Worm (Caenorhabditis elegans) whole organism, young adult: Measurements from ENCODE around the gene nmur-3.

Source experiments
- F37B4.10 ChIP-seq: fragments of 200-800 bp; sonication (Bioruptor generic); IDR thresholded peaks from 2 replicates; pipeline ENCODE4 v1.3.6; 2022; ENCODE audit warnings: missing genetic modification characterization, missing compliant biosample characterization
- F49E8.2 ChIP-seq: sonication (generic microtip); optimal IDR thresholded peaks from 3 replicates; lab custom pipeline; 2017; ENCODE audit warnings: missing genetic modification characterization, mild to moderate bottlenecking, missing compliant biosample characterization, antibody characterized with exemption, moderate library complexity; ENCODE audit not compliant: insufficient read depth
- F52B5.7 ChIP-seq: sonication (generic microtip); optimal IDR thresholded peaks from 2 replicates; lab custom pipeline; 2016; ENCODE audit warnings: mild to moderate bottlenecking, missing genetic modification characterization, missing compliant biosample characterization
- F57A8.1 ChIP-seq: fragments of 200-800 bp; sonication (Bioruptor generic); optimal IDR thresholded peaks from 2 replicates; lab custom pipeline; 2018; ENCODE audit warnings: mild to moderate bottlenecking, missing genetic modification characterization, moderate library complexity, missing compliant biosample characterization
- Y56A3A.18 ChIP-seq: fragments of 200-800 bp; sonication (Bioruptor generic); IDR thresholded peaks from 2 replicates; pipeline ENCODE4 v1.3.6; 2022; ENCODE audit warnings: missing genetic modification reagents, missing genetic modification characterization, missing compliant biosample characterization
- Y79H2A.3 ChIP-seq: fragments of 200-800 bp; sonication (Bioruptor generic); conservative IDR thresholded peaks from 2 replicates; pipeline ENCODE4 v1.3.6; 2022; ENCODE audit warnings: missing genetic modification reagents, missing genetic modification characterization, missing compliant biosample characterization
- ama-1 ChIP-seq, 3 experiments: fragments of 150-350 bp in 1 of 3; sonication (generic microtip) in 2 of 3; optimal IDR thresholded peaks; 2 replicates each; lab custom pipeline; 2014 to 2018; ENCODE audit warnings: missing biosample characterization in 2 of 3, missing genetic modification characterization in 2 of 3, missing genetic modification reagents in 2 of 3
- aptf-2 ChIP-seq: fragments of 200-800 bp; sonication (Bioruptor generic); conservative IDR thresholded peaks from 2 replicates; pipeline ENCODE4 v1.3.6; 2022; ENCODE audit warnings: missing genetic modification reagents, missing genetic modification characterization, missing compliant biosample characterization
- aptf-3 ChIP-seq: fragments of 200-800 bp; sonication (Bioruptor generic); IDR thresholded peaks from 2 replicates; pipeline ENCODE4 v1.3.6; 2022; ENCODE audit warnings: missing genetic modification characterization, missing compliant biosample characterization
- attf-3 ChIP-seq: fragments of 200-800 bp; sonication (Bioruptor generic); conservative IDR thresholded peaks from 2 replicates; pipeline ENCODE4 v1.3.6; 2022; ENCODE audit warnings: missing genetic modification reagents, missing genetic modification characterization, missing compliant biosample characterization
- ceh-27 ChIP-seq: fragments of 200-800 bp; sonication (Bioruptor generic); optimal IDR thresholded peaks from 2 replicates; lab custom pipeline; 2018; ENCODE audit warnings: mild to moderate bottlenecking, missing genetic modification characterization, moderate library complexity, missing compliant biosample characterization
- ceh-40 ChIP-seq: fragments of 200-800 bp; sonication (Bioruptor generic); IDR thresholded peaks from 2 replicates; pipeline ENCODE4 v1.3.6; 2022; ENCODE audit warnings: missing genetic modification characterization, missing compliant biosample characterization
- ceh-58 ChIP-seq: fragments of 200-800 bp; sonication (Bioruptor generic); IDR thresholded peaks from 2 replicates; pipeline ENCODE4 v1.3.6; 2022; ENCODE audit warnings: missing genetic modification characterization, missing compliant biosample characterization
- ceh-91 ChIP-seq: fragments of 200-800 bp; sonication (Bioruptor generic); IDR thresholded peaks from 2 replicates; pipeline ENCODE4 v1.3.6; 2022; ENCODE audit warnings: missing genetic modification reagents, missing genetic modification characterization, missing compliant biosample characterization
- dox-1 ChIP-seq: fragments of 200-800 bp; sonication (Bioruptor generic); IDR thresholded peaks from 2 replicates; pipeline ENCODE4 v1.3.6; 2022; ENCODE audit warnings: missing genetic modification reagents, missing genetic modification characterization, missing compliant biosample characterization
- efl-1 ChIP-seq: fragments of 150-350 bp; optimal IDR thresholded peaks from 2 replicates; lab custom pipeline; 2014; ENCODE audit warnings: missing biosample characterization, missing genetic modification reagents, missing genetic modification characterization
- egl-18 ChIP-seq: fragments of 200-800 bp; sonication (Bioruptor generic); IDR thresholded peaks from 2 replicates; pipeline ENCODE4 v1.3.6; 2022; ENCODE audit warnings: missing genetic modification reagents, missing genetic modification characterization, missing compliant biosample characterization
- egrh-3 ChIP-seq: fragments of 200-800 bp; sonication (Bioruptor generic); IDR thresholded peaks from 2 replicates; pipeline ENCODE4 v1.3.6; 2022; ENCODE audit warnings: missing genetic modification reagents, missing genetic modification characterization, missing compliant biosample characterization
- hlh-12 ChIP-seq: sonication (generic microtip); optimal IDR thresholded peaks from 2 replicates; lab custom pipeline; 2016; ENCODE audit warnings: missing genetic modification characterization, missing compliant biosample characterization
- hmg-1.2 ChIP-seq: fragments of 200-800 bp; sonication (Bioruptor generic); IDR thresholded peaks from 2 replicates; pipeline ENCODE4 v1.3.6; 2022; ENCODE audit warnings: missing genetic modification reagents, missing genetic modification characterization, missing compliant biosample characterization
- lag-1 ChIP-seq: fragments of 200-800 bp; sonication (Bioruptor generic); IDR thresholded peaks from 2 replicates; pipeline ENCODE4 v1.3.6; 2022; ENCODE audit warnings: missing genetic modification reagents, missing genetic modification characterization, missing compliant biosample characterization
- let-526 ChIP-seq: fragments of 200-800 bp; sonication (Bioruptor generic); IDR thresholded peaks from 2 replicates; pipeline ENCODE4 v1.3.6; 2022; ENCODE audit warnings: missing genetic modification reagents, missing genetic modification characterization, missing compliant biosample characterization
- lin-35 ChIP-seq, 3 experiments: fragments of 150-350 bp in 2 of 3; sonication (generic microtip) in 1 of 3; optimal IDR thresholded peaks; 2 replicates each; lab custom pipeline; 2014 to 2018; ENCODE audit warnings: missing biosample characterization in 3 of 3, missing genetic modification characterization in 3 of 3, missing genetic modification reagents in 3 of 3
- madf-10 ChIP-seq: sonication (generic microtip); optimal IDR thresholded peaks from 2 replicates; lab custom pipeline; 2016; ENCODE audit warnings: mild to moderate bottlenecking, missing genetic modification characterization, missing compliant biosample characterization
- madf-6 ChIP-seq: fragments of 200-800 bp; sonication (Bioruptor generic); IDR thresholded peaks from 2 replicates; pipeline ENCODE4 v1.3.6; 2022; ENCODE audit warnings: missing genetic modification reagents, missing genetic modification characterization, missing compliant biosample characterization
- madf-8 ChIP-seq: fragments of 200-800 bp; sonication (Bioruptor generic); conservative IDR thresholded peaks from 2 replicates; pipeline ENCODE4 v1.3.6; 2022; ENCODE audit warnings: missing genetic modification reagents, missing genetic modification characterization, missing compliant biosample characterization
- mes-4 ChIP-seq: sonication (generic microtip); optimal IDR thresholded peaks from 2 replicates; lab custom pipeline; 2016; ENCODE audit warnings: missing genotype, missing genetic modification characterization, missing compliant biosample characterization
- nfya-2 ChIP-seq: fragments of 200-800 bp; sonication (Bioruptor generic); IDR thresholded peaks from 2 replicates; pipeline ENCODE4 v1.3.6; 2022; ENCODE audit warnings: missing genetic modification reagents, missing genetic modification characterization, missing compliant biosample characterization
- nhr-179 ChIP-seq: sonication (generic microtip); optimal IDR thresholded peaks from 2 replicates; lab custom pipeline; 2016; ENCODE audit warnings: mild to moderate bottlenecking, missing genetic modification characterization, missing compliant biosample characterization
- nhr-80 ChIP-seq: sonication (generic microtip); optimal IDR thresholded peaks from 2 replicates; lab custom pipeline; 2016; ENCODE audit warnings: missing genetic modification characterization, missing compliant biosample characterization
- nhr-90 ChIP-seq: sonication (generic microtip); optimal IDR thresholded peaks from 2 replicates; lab custom pipeline; 2016; ENCODE audit warnings: missing genotype, mild to moderate bottlenecking, missing genetic modification characterization, missing compliant biosample characterization
- pha-4 ChIP-seq: fragments of 150-350 bp; sonication (generic microtip); optimal IDR thresholded peaks from 2 replicates; lab custom pipeline; 2014; ENCODE audit warnings: missing biosample characterization, missing genetic modification reagents, missing genetic modification characterization
- sdz-38 ChIP-seq: sonication (generic microtip); optimal IDR thresholded peaks from 2 replicates; lab custom pipeline; 2016; ENCODE audit warnings: missing genotype, missing genetic modification characterization, missing compliant biosample characterization
- sea-2 ChIP-seq: fragments of 200-800 bp; sonication (Bioruptor generic); IDR thresholded peaks from 2 replicates; pipeline ENCODE4 v1.3.6; 2022; ENCODE audit warnings: missing genetic modification characterization, missing compliant biosample characterization
- snpc-1.3 ChIP-seq: sonication (generic microtip); optimal IDR thresholded peaks from 2 replicates; lab custom pipeline; 2017; ENCODE audit warnings: missing genetic modification characterization, mild to moderate bottlenecking, missing compliant biosample characterization, antibody characterized with exemption, moderate library complexity, missing genotype, missing genetic modification reagents; ENCODE audit not compliant: insufficient read depth
- snpc-3.4 ChIP-seq: sonication (generic microtip); optimal IDR thresholded peaks from 2 replicates; lab custom pipeline; 2017; ENCODE audit warnings: missing genetic modification characterization, mild to moderate bottlenecking, missing compliant biosample characterization, antibody characterized with exemption, moderate library complexity, missing genotype, missing genetic modification reagents
- somi-1 ChIP-seq: fragments of 200-800 bp; sonication (Bioruptor generic); optimal IDR thresholded peaks from 2 replicates; lab custom pipeline; 2018; ENCODE audit warnings: mild to moderate bottlenecking, missing genetic modification characterization, missing compliant biosample characterization
- sptf-2 ChIP-seq: fragments of 200-800 bp; sonication (Bioruptor generic); optimal IDR thresholded peaks from 2 replicates; lab custom pipeline; 2018; ENCODE audit warnings: mild to moderate bottlenecking, missing genetic modification characterization, missing compliant biosample characterization
- unc-130 ChIP-seq: sonication (generic microtip); optimal IDR thresholded peaks from 2 replicates; lab custom pipeline; 2016; ENCODE audit warnings: missing genetic modification reagents, missing genetic modification characterization, missing compliant biosample characterization
- zfh-2 ChIP-seq: fragments of 200-800 bp; sonication (Bioruptor generic); conservative IDR thresholded peaks from 2 replicates; pipeline ENCODE4 v1.3.6; 2022; ENCODE audit warnings: missing genetic modification reagents, missing genetic modification characterization, missing compliant biosample characterization
- zim-3 ChIP-seq: sonication (generic microtip); optimal IDR thresholded peaks from 2 replicates; lab custom pipeline; 2017; ENCODE audit warnings: mild to moderate bottlenecking, missing genetic modification characterization, moderate library complexity, missing compliant biosample characterization
- ztf-22 ChIP-seq: fragments of 200-800 bp; sonication (Bioruptor generic); optimal IDR thresholded peaks from 2 replicates; lab custom pipeline; 2018; ENCODE audit warnings: mild to moderate bottlenecking, missing genetic modification characterization, moderate library complexity, missing compliant biosample characterization

nmur-3 gene

ce11 chrX:4444843-4445242 lies 21.5 kb upstream of the nmur-3 start (continued):
- no peak for TF ChIP-seq sptf-2 (GFP tag; lab: Kevin White, UChicago)
- TF ChIP-seq egl-18 (GFP tag; lab: Robert Waterston, UW), result no peak
- peak; percentile 20 for TF ChIP-seq F52B5.7
- TF ChIP-seq ceh-27 (GFP tag; lab: Kevin White, UChicago), result peak; percentile 35
- peak; percentile 25 for TF ChIP-seq nhr-80 (tag; lab: Kevin White, UChicago)
- TF ChIP-seq egrh-3 (GFP tag; lab: Robert Waterston, UW), result 0 out of 2 replicates have a peak, but pooled peaks have one; percentile 17
- TF ChIP-seq Y56A3A.18 (GFP tag; lab: Robert Waterston, UW), result peak; percentile 66; the same call in 1 of the 2 replicates
- no peak for TF ChIP-seq madf-6 (GFP tag; lab: Robert Waterston, UW)
- TF ChIP-seq madf-10 (tag; lab: Kevin White, UChicago), result peak; percentile 60

ce11 chrX:4448283-4448682 lies 18.0 kb upstream of the nmur-3 start, which contains the start of gene mltn-13:
Gene mltn-13, minus strand, starts transcription at chrX:4448383.
- TF ChIP-seq sdz-38 (tag; lab: Kevin White, UChicago) (no peak), ceh-58 (GFP tag; lab: Robert Waterston, UW) (no peak), lin-35 (GFP tag; optimal IDR thresholded peaks at IDR 0.05; lab: Kevin White, UChicago) (no peak), F37B4.10 (GFP tag; lab: Robert Waterston, UW) (0 out of 2 replicates have a peak, but pooled peaks have one; percentile 14), ama-1 (optimal IDR thresholded peaks at IDR 0.05; lab: Kevin White, UChicago) (no peak), ama-1 (GFP tag; optimal IDR thresholded peaks at IDR 0.05; lab: Kevin White, UChicago) (no peak), Y56A3A.18 (GFP tag; lab: Robert Waterston, UW) (no peak), hmg-1.2 (no peak), zfh-2 (0 out of 2 replicates have a peak, but pooled peaks have one; percentile 10)

- TF ChIP-seq madf-6 (GFP tag; lab: Robert Waterston, UW) (peak; percentile 54), unc-130 (no peak), efl-1 (peak; percentile 70), Y79H2A.3 (GFP tag; lab: Robert Waterston, UW) (no peak), aptf-2 (GFP tag; lab: Robert Waterston, UW) (peak; percentile 94), madf-8 (peak; percentile 16; the same call in 1 of the 2 replicates), aptf-3 (GFP tag; lab: Robert Waterston, UW) (0 out of 2 replicates have a peak, but pooled peaks have one; percentile 62)
Measured at ce11 chrX:4451936-4452335, 14.4 kb upstream of the nmur-3 start.

- no peak for TF ChIP-seq sea-2 (GFP tag; lab: Robert Waterston, UW)
- TF ChIP-seq F37B4.10 (GFP tag; lab: Robert Waterston, UW), result no peak
- TF ChIP-seq let-526, result no peak
- TF ChIP-seq mes-4, result no peak
- TF ChIP-seq attf-3 (GFP tag; lab: Robert Waterston, UW), result no peak
- peak; percentile 57 for TF ChIP-seq F57A8.1
- 0 out of 2 replicates have a peak, but pooled peaks have one; percentile 26 for TF ChIP-seq Y56A3A.18 (GFP tag; lab: Robert Waterston, UW)
- TF ChIP-seq lag-1 (GFP tag; lab: Robert Waterston, UW), result no peak
- peak; percentile 1 for TF ChIP-seq nhr-80 (tag; lab: Kevin White, UChicago)
- no peak for TF ChIP-seq nhr-179 (tag; lab: Kevin White, UChicago)
- TF ChIP-seq madf-8, result no peak
- TF ChIP-seq snpc-3.4 (tag; lab: Kevin White, UChicago), result no peak
- no peak for TF ChIP-seq lin-35 (GFP tag; optimal IDR thresholded peaks at IDR 0.05; lab: Kevin White, UChicago)
- 0 out of 2 replicates have a peak, but pooled peaks have one; percentile 17 for TF ChIP-seq ceh-40
- peak; percentile 71 for TF ChIP-seq dox-1 (GFP tag; lab: Robert Waterston, UW)
- peak; percentile 86 for TF ChIP-seq snpc-1.3 (tag; lab: Kevin White, UChicago)
- TF ChIP-seq ceh-91 (GFP tag; lab: Robert Waterston, UW), result no peak
- no peak for TF ChIP-seq egrh-3 (GFP tag; lab: Robert Waterston, UW)
- TF ChIP-seq ztf-22 (GFP tag; lab: Kevin White, UChicago), result no peak
- TF ChIP-seq madf-6 (GFP tag; lab: Robert Waterston, UW), result no peak; the same call in 1 of the 2 replicates
- no peak for TF ChIP-seq somi-1 (GFP tag; lab: Kevin White, UChicago)
- peak; percentile 67 for TF ChIP-seq nhr-90 (tag; lab: Kevin White, UChicago)
- TF ChIP-seq F49E8.2 (tag; lab: Kevin White, UChicago), result peak; percentile 33
- TF ChIP-seq nfya-2 (GFP tag; lab: Robert Waterston, UW), result no peak
- peak; percentile 64 for TF ChIP-seq hmg-1.2
- TF ChIP-seq ceh-27 (GFP tag; lab: Kevin White, UChicago), result no peak
- no peak for TF ChIP-seq hlh-12 (tag; lab: Kevin White, UChicago)
- no peak for TF ChIP-seq zim-3 (tag; lab: Kevin White, UChicago)
- TF ChIP-seq pha-4 (tag; lab: Kevin White, UChicago), result no peak
Measured at ce11 chrX:4453101-4453500, 13.2 kb upstream of the nmur-3 start.
